Worm (Caenorhabditis elegans): Measurements from ENCODE around the gene C25D7.9.

The C25D7.9 gene

DNA sequence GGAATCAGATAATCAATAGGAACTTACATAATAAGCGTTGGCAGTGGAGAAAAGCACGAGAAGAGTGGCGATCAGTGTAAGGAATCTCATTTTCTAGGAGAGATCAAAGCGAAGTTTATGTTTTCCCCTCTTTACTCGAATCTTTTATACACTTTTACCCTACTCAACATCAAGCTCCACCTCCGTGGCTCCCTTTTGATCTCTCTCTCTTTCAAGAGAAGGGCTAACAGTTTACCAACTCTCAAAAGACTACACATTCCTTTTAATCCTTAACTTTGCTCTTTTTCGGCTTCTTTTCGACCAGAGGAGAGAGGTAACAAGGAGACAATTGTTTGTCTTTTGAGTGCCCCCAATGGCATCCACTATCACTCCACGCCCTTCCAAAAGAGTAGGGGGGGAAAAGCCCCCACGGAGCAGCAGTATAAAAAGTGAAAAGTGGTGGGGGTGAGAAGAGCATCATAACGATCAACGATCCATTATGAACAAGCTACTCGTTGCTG, 22.3 kb downstream of the C25D7.9 start, which contains the start of the genes C01G10.15 and C01G10.6:
Gene C01G10.15 (minus strand): TSS at position 101 of the 500 bp plus-strand sequence.
Gene C01G10.6 (plus strand): TSS at position 450 of the 500 bp plus-strand sequence.
- TF ChIP-seq aly-1 (tag; optimal IDR thresholded peaks at IDR 0.05) = no peak
- TF ChIP-seq ama-1 (optimal IDR thresholded peaks at IDR 0.05) = no peak
- no peak for TF ChIP-seq tbx-11 (GFP tag; IDR thresholded peaks at IDR 0.05)

DNA sequence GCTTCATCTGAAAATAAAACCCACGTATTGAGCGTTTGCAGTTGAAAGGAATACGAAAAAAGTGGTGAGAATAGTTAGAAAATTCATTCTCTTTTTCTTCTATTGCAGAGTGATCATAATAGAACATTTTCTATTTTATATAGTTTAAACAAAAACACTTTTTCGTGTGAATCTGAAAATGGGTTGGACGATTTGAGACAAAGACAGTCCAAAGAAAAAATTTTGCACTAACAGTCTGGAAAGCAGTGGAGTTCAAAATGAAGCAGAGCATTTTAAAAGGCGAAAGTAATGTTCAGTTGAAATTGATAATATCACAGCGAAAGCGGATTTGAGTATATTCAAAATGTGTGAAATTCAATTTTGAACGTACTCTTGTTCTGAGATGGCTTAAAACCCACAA, 23.7 kb downstream of the C25D7.9 start, which contains the start of gene C01G10.18:
Gene C01G10.18 (minus strand): TSS at position 101 of the 400 bp plus-strand sequence.
- TF ChIP-seq tbx-37 (GFP tag; conservative IDR thresholded peaks at IDR 0.05) (no peak), hnd-1 (tag; optimal IDR thresholded peaks at IDR 0.05) (no peak), scrt-1 (GFP tag; IDR thresholded peaks at IDR 0.05) (no peak), hmbx-1 (tag; optimal IDR thresholded peaks at IDR 0.05) (no peak), F13C5.2 (tag; optimal IDR thresholded peaks at IDR 0.05) (no peak), aly-1 (tag; optimal IDR thresholded peaks at IDR 0.05) (no peak), pes-1 (GFP tag; IDR thresholded peaks at IDR 0.05) (no peak), flt-1 (GFP tag; IDR thresholded peaks at IDR 0.05) (no peak), ceh-36 (tag; optimal IDR thresholded peaks at IDR 0.05) (no peak), tbx-11 (GFP tag; IDR thresholded peaks at IDR 0.05) (no peak), tra-4 (tag; optimal IDR thresholded peaks at IDR 0.05) (no peak)

DNA sequence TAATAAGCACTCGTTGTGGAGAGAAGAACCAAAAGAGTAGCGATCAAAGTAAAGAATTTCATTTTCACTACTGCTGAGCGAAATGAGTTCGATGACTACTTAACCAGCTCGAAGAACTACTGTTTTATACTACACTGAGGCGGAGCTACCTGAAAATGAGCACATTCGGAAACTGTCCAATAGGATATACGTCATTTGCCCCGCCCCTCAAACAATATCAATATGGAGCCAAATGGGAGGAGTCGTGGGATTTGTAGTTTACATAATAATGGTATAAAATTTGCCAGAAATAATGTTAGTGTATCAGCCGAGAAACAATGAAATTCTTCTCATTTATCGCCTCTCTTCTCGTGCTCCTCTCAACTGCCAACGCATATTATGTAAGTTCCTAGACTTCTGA, 24.5 kb downstream of the C25D7.9 start, which contains the start of the genes C01G10.5 and C01G10.4:
Gene C01G10.5 (minus strand): TSS at position 101 of the 400 bp plus-strand sequence.
Gene C01G10.4 (plus strand): TSS at position 303 of the 400 bp plus-strand sequence.
- TF ChIP-seq ama-1 (optimal IDR thresholded peaks at IDR 0.05) (no peak), ceh-36 (tag; optimal IDR thresholded peaks at IDR 0.05) (no peak), pes-1 (GFP tag; IDR thresholded peaks at IDR 0.05) (no peak), aly-1 (tag; optimal IDR thresholded peaks at IDR 0.05) (no peak), ets-7 (tag; optimal IDR thresholded peaks at IDR 0.05) (no peak), tra-4 (tag; optimal IDR thresholded peaks at IDR 0.05) (no peak), B0310.2 (tag; optimal IDR thresholded peaks at IDR 0.05) (no peak), hnd-1 (tag; optimal IDR thresholded peaks at IDR 0.05) (no peak), tbx-37 (GFP tag; conservative IDR thresholded peaks at IDR 0.05) (no peak), ceh-13 (GFP tag; optimal IDR thresholded peaks at IDR 0.05) (no peak), flt-1 (GFP tag; IDR thresholded peaks at IDR 0.05) (no peak), F13C5.2 (tag; optimal IDR thresholded peaks at IDR 0.05) (no peak), scrt-1 (GFP tag; IDR thresholded peaks at IDR 0.05) (no peak), sea-1 (GFP tag; conservative IDR thresholded peaks at IDR 0.05) (no peak), hmbx-1 (tag; optimal IDR thresholded peaks at IDR 0.05) (no peak), hmg-4 (GFP tag; optimal IDR thresholded peaks at IDR 0.05) (no peak), tbx-11 (GFP tag; IDR thresholded peaks at IDR 0.05) (no peak)

ce11 chrV:15090457-15090856, 25.5 kb downstream of the C25D7.9 start, which contains the start of gene C01G10.17:
C01G10.17 (plus strand) TSS chrV:15090757.
- TF ChIP-seq tbx-37 (GFP tag; conservative IDR thresholded peaks at IDR 0.05) (no peak), sea-1 (GFP tag; conservative IDR thresholded peaks at IDR 0.05) (no peak), aly-1 (tag; optimal IDR thresholded peaks at IDR 0.05) (no peak), ets-7 (tag; optimal IDR thresholded peaks at IDR 0.05) (no peak), ceh-36 (tag; optimal IDR thresholded peaks at IDR 0.05) (no peak), ceh-13 (GFP tag; optimal IDR thresholded peaks at IDR 0.05) (no peak), tbx-11 (GFP tag; IDR thresholded peaks at IDR 0.05) (no peak), hmg-4 (GFP tag; optimal IDR thresholded peaks at IDR 0.05) (no peak), hmbx-1 (tag; optimal IDR thresholded peaks at IDR 0.05) (no peak), ama-1 (optimal IDR thresholded peaks at IDR 0.05) (no peak)

DNA sequence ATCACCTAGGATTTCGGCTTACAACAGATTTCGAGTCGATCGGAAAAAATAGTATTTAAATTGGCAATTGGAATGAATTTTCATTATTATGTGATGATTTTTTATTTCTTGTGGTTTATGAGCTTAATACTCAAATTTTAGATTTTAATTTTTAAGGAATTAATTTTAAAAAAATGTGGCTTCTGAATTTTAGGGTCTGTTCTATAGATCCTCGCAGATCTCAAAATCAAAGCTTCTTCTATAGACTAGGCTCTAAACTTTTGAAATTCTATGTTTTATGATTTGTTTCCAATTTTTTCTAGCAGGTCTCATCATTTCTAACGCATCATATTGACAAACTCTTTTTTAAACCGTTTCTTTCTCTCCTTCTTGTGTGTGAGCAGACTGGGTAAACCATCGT, 27.7 kb downstream of the C25D7.9 start, which contains the start of gene txt-12:
Gene txt-12 (plus strand): TSS at position 301 of the 400 bp plus-strand sequence.
- TF ChIP-seq aly-1 (tag; optimal IDR thresholded peaks at IDR 0.05) (no peak), F13C5.2 (tag; optimal IDR thresholded peaks at IDR 0.05) (no peak), flt-1 (GFP tag; IDR thresholded peaks at IDR 0.05) (no peak), tbx-11 (GFP tag; IDR thresholded peaks at IDR 0.05) (no peak), hmbx-1 (tag; optimal IDR thresholded peaks at IDR 0.05) (no peak), ets-7 (tag; optimal IDR thresholded peaks at IDR 0.05) (no peak), tra-4 (tag; optimal IDR thresholded peaks at IDR 0.05) (no peak), sea-1 (GFP tag; conservative IDR thresholded peaks at IDR 0.05) (no peak), pes-1 (GFP tag; IDR thresholded peaks at IDR 0.05) (no peak), B0310.2 (tag; optimal IDR thresholded peaks at IDR 0.05) (no peak), hnd-1 (tag; optimal IDR thresholded peaks at IDR 0.05) (no peak), ceh-36 (tag; optimal IDR thresholded peaks at IDR 0.05) (no peak), scrt-1 (GFP tag; IDR thresholded peaks at IDR 0.05) (no peak), tbx-37 (GFP tag; conservative IDR thresholded peaks at IDR 0.05) (no peak), ceh-13 (GFP tag; optimal IDR thresholded peaks at IDR 0.05) (no peak), hmg-4 (GFP tag; optimal IDR thresholded peaks at IDR 0.05) (no peak), ama-1 (optimal IDR thresholded peaks at IDR 0.05) (no peak)

DNA sequence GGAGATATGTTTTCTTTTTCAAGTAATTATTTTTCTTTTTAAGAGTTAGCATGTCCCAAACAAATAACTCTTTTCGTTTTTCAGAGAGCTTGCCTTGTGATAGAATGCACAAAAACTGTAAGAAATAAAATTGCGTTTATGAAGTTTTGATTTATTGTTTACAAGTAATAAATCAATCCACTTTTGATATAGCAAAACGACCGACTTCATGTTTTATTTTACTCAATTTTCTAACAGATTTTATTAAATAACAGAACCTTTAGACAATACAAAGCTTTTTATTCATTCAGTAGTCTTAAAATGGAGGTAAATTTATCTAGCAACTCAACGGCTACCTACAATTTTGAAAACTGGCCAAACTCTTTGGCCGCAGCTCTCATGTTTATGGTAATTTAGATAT, 29.8 kb downstream of the C25D7.9 start, which contains the start of gene srx-78:
Gene srx-78 (plus strand): TSS at position 301 of the 400 bp plus-strand sequence.
- TF ChIP-seq tbx-37 (GFP tag; conservative IDR thresholded peaks at IDR 0.05) (no peak), sea-1 (GFP tag; conservative IDR thresholded peaks at IDR 0.05) (no peak), ceh-13 (GFP tag; optimal IDR thresholded peaks at IDR 0.05) (no peak), ets-7 (tag; optimal IDR thresholded peaks at IDR 0.05) (no peak), ama-1 (optimal IDR thresholded peaks at IDR 0.05) (no peak), B0310.2 (tag; optimal IDR thresholded peaks at IDR 0.05) (no peak), pes-1 (GFP tag; IDR thresholded peaks at IDR 0.05) (no peak), hnd-1 (tag; optimal IDR thresholded peaks at IDR 0.05) (no peak), tra-4 (tag; optimal IDR thresholded peaks at IDR 0.05) (no peak), ceh-36 (tag; optimal IDR thresholded peaks at IDR 0.05) (no peak), hmbx-1 (tag; optimal IDR thresholded peaks at IDR 0.05) (no peak), scrt-1 (GFP tag; IDR thresholded peaks at IDR 0.05) (no peak), aly-1 (tag; optimal IDR thresholded peaks at IDR 0.05) (no peak)

- TF ChIP-seq ceh-36 (tag; optimal IDR thresholded peaks at IDR 0.05) = no peak
- TF ChIP-seq tbx-37 (GFP tag; conservative IDR thresholded peaks at IDR 0.05) = no peak
- TF ChIP-seq tbx-11 (GFP tag; IDR thresholded peaks at IDR 0.05) = no peak
- TF ChIP-seq ceh-13 (GFP tag; optimal IDR thresholded peaks at IDR 0.05) = no peak
- no peak for TF ChIP-seq B0310.2 (tag; optimal IDR thresholded peaks at IDR 0.05)
- TF ChIP-seq hmg-4 (GFP tag; optimal IDR thresholded peaks at IDR 0.05) = no peak
- no peak for TF ChIP-seq flt-1 (GFP tag; IDR thresholded peaks at IDR 0.05)
- no peak for TF ChIP-seq ama-1 (optimal IDR thresholded peaks at IDR 0.05)
- TF ChIP-seq hmbx-1 (tag; optimal IDR thresholded peaks at IDR 0.05) = no peak
- TF ChIP-seq aly-1 (tag; optimal IDR thresholded peaks at IDR 0.05) = no peak
- TF ChIP-seq F13C5.2 (tag; optimal IDR thresholded peaks at IDR 0.05) = no peak
- no peak for TF ChIP-seq pes-1 (GFP tag; IDR thresholded peaks at IDR 0.05)
- no peak for TF ChIP-seq hnd-1 (tag; optimal IDR thresholded peaks at IDR 0.05)
- no peak for TF ChIP-seq scrt-1 (GFP tag; IDR thresholded peaks at IDR 0.05)
- no peak for TF ChIP-seq sea-1 (GFP tag; conservative IDR thresholded peaks at IDR 0.05)
- no peak for TF ChIP-seq tra-4 (tag; optimal IDR thresholded peaks at IDR 0.05)
- TF ChIP-seq ets-7 (tag; optimal IDR thresholded peaks at IDR 0.05) = no peak
Measured at ce11 chrV:15099447-15099846, 34.5 kb downstream of the C25D7.9 start, which contains the start of gene C01G10.1. C01G10.1 (plus strand) TSS chrV:15099747.
